Fruit fly (Drosophila melanogaster) whole organism, prepupa: ENCODE results near the gene CG15544.

ENCODE experiments used
- Blimp-1 ChIP-seq: fragments of 200-800 bp; sonication (Bioruptor generic); optimal IDR thresholded peaks from 3 replicates; lab custom pipeline; 2017; ENCODE audit warnings: missing biosample characterization, missing genetic modification characterization, mild to moderate bottlenecking, moderate library complexity, missing genetic modification reagents
- CG10669 ChIP-seq: fragments of 200-800 bp; sonication (Bioruptor generic); optimal IDR thresholded peaks from 3 replicates; lab custom pipeline; 2018; ENCODE audit warnings: missing biosample characterization, mild to moderate bottlenecking, missing genetic modification characterization, moderate library complexity
- CG11294 ChIP-seq: fragments of 200-800 bp; sonication (Bioruptor generic); IDR thresholded peaks from 2 replicates; pipeline ENCODE4 v1.3.6; 2022; ENCODE audit warnings: missing biosample characterization, missing genetic modification characterization
- CG11762 ChIP-seq: fragments of 200-800 bp; sonication (Bioruptor generic); optimal IDR thresholded peaks from 3 replicates; lab custom pipeline; 2016; ENCODE audit warnings: missing biosample characterization, missing genetic modification characterization; ENCODE audit not compliant: insufficient read depth
- CG11902 ChIP-seq: fragments of 200-800 bp; sonication (Bioruptor generic); optimal IDR thresholded peaks from 3 replicates; lab custom pipeline; 2016; ENCODE audit warnings: missing biosample characterization, missing genetic modification characterization
- CG15336 ChIP-seq: fragments of 200-800 bp; sonication (Bioruptor generic); IDR thresholded peaks from 2 replicates; pipeline ENCODE4 v1.3.6; 2022; ENCODE audit warnings: missing biosample characterization, missing genetic modification characterization
- CG1621 ChIP-seq: fragments of 200-800 bp; sonication (Bioruptor generic); optimal IDR thresholded peaks from 3 replicates; lab custom pipeline; 2018; ENCODE audit warnings: missing biosample characterization, mild to moderate bottlenecking, missing genetic modification characterization
- CG16779 ChIP-seq: fragments of 200-800 bp; sonication (Bioruptor generic); optimal IDR thresholded peaks from 3 replicates; lab custom pipeline; 2017; ENCODE audit warnings: missing biosample characterization, mild to moderate bottlenecking, missing genetic modification characterization
- CG3032 ChIP-seq: fragments of 200-800 bp; optimal IDR thresholded peaks from 2 replicates; lab custom pipeline; 2019; ENCODE audit warnings: missing biosample characterization, mild to moderate bottlenecking, missing genetic modification characterization, moderate library complexity
- CG31627 ChIP-seq: fragments of 200-800 bp; sonication (Bioruptor generic); optimal IDR thresholded peaks from 3 replicates; lab custom pipeline; 2016; ENCODE audit warnings: missing biosample characterization, missing genetic modification characterization
- CG32006 ChIP-seq: fragments of 200-800 bp; sonication (Bioruptor generic); optimal IDR thresholded peaks from 3 replicates; lab custom pipeline; 2017; ENCODE audit warnings: missing biosample characterization, mild to moderate bottlenecking, missing genetic modification characterization
- CG34406 ChIP-seq: fragments of 200-800 bp; sonication (Bioruptor generic); optimal IDR thresholded peaks from 3 replicates; lab custom pipeline; 2016; ENCODE audit warnings: missing biosample characterization, missing genetic modification characterization
- CG3919 ChIP-seq: fragments of 200-800 bp; sonication (Bioruptor generic); optimal IDR thresholded peaks from 3 replicates; lab custom pipeline; 2016; ENCODE audit warnings: missing biosample characterization, missing genetic modification characterization
- CG4318 ChIP-seq: fragments of 200-800 bp; sonication (Bioruptor generic); optimal IDR thresholded peaks from 3 replicates; lab custom pipeline; 2017; ENCODE audit warnings: missing biosample characterization, mild to moderate bottlenecking, missing genetic modification characterization
- CG6163 ChIP-seq: fragments of 200-800 bp; sonication (Bioruptor generic); IDR thresholded peaks from 3 replicates; pipeline ENCODE4 v1.3.6; 2022; ENCODE audit warnings: missing biosample characterization, missing genetic modification characterization
- CG6792 ChIP-seq: fragments of 200-800 bp; sonication (Bioruptor generic); optimal IDR thresholded peaks from 3 replicates; lab custom pipeline; 2016; ENCODE audit warnings: missing biosample characterization, missing genetic modification characterization
- CG6854 ChIP-seq: fragments of 200-800 bp; sonication (Bioruptor generic); optimal IDR thresholded peaks from 2 replicates; lab custom pipeline; 2017; ENCODE audit warnings: missing biosample characterization, mild to moderate bottlenecking, missing genetic modification characterization
- CG7368 ChIP-seq: fragments of 200-800 bp; sonication (Bioruptor generic); optimal IDR thresholded peaks from 3 replicates; lab custom pipeline; 2016; ENCODE audit warnings: missing biosample characterization, missing genetic modification characterization
- CG8319 ChIP-seq: fragments of 200-800 bp; sonication (Bioruptor generic); optimal IDR thresholded peaks from 3 replicates; lab custom pipeline; 2016; ENCODE audit warnings: missing biosample characterization, missing genetic modification characterization
- CG8632 ChIP-seq: fragments of 200-800 bp; sonication (Bioruptor generic); optimal IDR thresholded peaks from 3 replicates; lab custom pipeline; 2016; ENCODE audit warnings: missing biosample characterization, missing genetic modification characterization
- CG9139 ChIP-seq: fragments of 200-800 bp; sonication (Bioruptor generic); optimal IDR thresholded peaks from 3 replicates; lab custom pipeline; 2017; ENCODE audit warnings: missing biosample characterization, mild to moderate bottlenecking, missing genetic modification characterization
- Eip93F ChIP-seq: fragments of 200-800 bp; sonication (Bioruptor generic); optimal IDR thresholded peaks from 2 replicates; lab custom pipeline; 2016; ENCODE audit warnings: missing biosample characterization, mild to moderate bottlenecking, missing genetic modification characterization
- Ets21C ChIP-seq: fragments of 200-800 bp; sonication (Bioruptor generic); optimal IDR thresholded peaks from 3 replicates; lab custom pipeline; 2016; ENCODE audit warnings: missing biosample characterization, missing genetic modification characterization
- Ets96B ChIP-seq: fragments of 200-800 bp; optimal IDR thresholded peaks from 2 replicates; lab custom pipeline; 2019; ENCODE audit warnings: missing biosample characterization, mild to moderate bottlenecking, missing genetic modification characterization, moderate library complexity
- Gug ChIP-seq: fragments of 200-800 bp; sonication (Bioruptor generic); IDR thresholded peaks from 2 replicates; pipeline ENCODE4 v1.3.6; 2022; ENCODE audit warnings: missing biosample characterization, missing genetic modification characterization
- Hr39 ChIP-seq: fragments of 200-800 bp; sonication (Bioruptor generic); optimal IDR thresholded peaks from 2 replicates; lab custom pipeline; 2016; ENCODE audit warnings: missing biosample characterization, missing genetic modification characterization
- Hr4 ChIP-seq: fragments of 200-800 bp; sonication (Bioruptor generic); optimal IDR thresholded peaks from 3 replicates; lab custom pipeline; 2016; ENCODE audit warnings: missing biosample characterization, missing genetic modification characterization
- Lpt ChIP-seq: fragments of 200-800 bp; sonication (Bioruptor generic); optimal IDR thresholded peaks from 3 replicates; lab custom pipeline; 2016; ENCODE audit warnings: missing biosample characterization, missing genetic modification characterization
- Met ChIP-seq: fragments of 200-800 bp; sonication (Bioruptor generic); optimal IDR thresholded peaks from 3 replicates; lab custom pipeline; 2016; ENCODE audit warnings: missing biosample characterization, missing genetic modification characterization
- OdsH ChIP-seq: fragments of 200-800 bp; sonication (Bioruptor generic); optimal IDR thresholded peaks from 3 replicates; lab custom pipeline; 2016; ENCODE audit warnings: missing biosample characterization, missing genetic modification characterization
- Sox102F ChIP-seq: fragments of 200-800 bp; sonication (Bioruptor generic); optimal IDR thresholded peaks from 2 replicates; lab custom pipeline; 2016; ENCODE audit warnings: missing biosample characterization, mild to moderate bottlenecking, missing genetic modification characterization
- Sox14 ChIP-seq: fragments of 200-800 bp; sonication (Bioruptor generic); optimal IDR thresholded peaks from 3 replicates; lab custom pipeline; 2016; ENCODE audit warnings: missing biosample characterization, missing genetic modification characterization
- Sox15 ChIP-seq: fragments of 200-800 bp; sonication (Bioruptor generic); optimal IDR thresholded peaks from 3 replicates; lab custom pipeline; 2016; ENCODE audit warnings: missing biosample characterization, missing genetic modification characterization
- achi ChIP-seq: fragments of 200-800 bp; sonication (Bioruptor generic); optimal IDR thresholded peaks from 3 replicates; lab custom pipeline; 2016; ENCODE audit warnings: missing biosample characterization, missing genetic modification characterization
- cyc ChIP-seq: fragments of 200-800 bp; sonication (Bioruptor generic); optimal IDR thresholded peaks from 3 replicates; lab custom pipeline; 2016; ENCODE audit warnings: missing biosample characterization, missing genetic modification characterization
- dac ChIP-seq: fragments of 200-800 bp; sonication (Bioruptor generic); optimal IDR thresholded peaks from 2 replicates; lab custom pipeline; 2017; ENCODE audit warnings: missing biosample characterization, mild to moderate bottlenecking, missing genetic modification characterization
- dsx ChIP-seq: fragments of 200-800 bp; optimal IDR thresholded peaks from 3 replicates; lab custom pipeline; 2019; ENCODE audit warnings: missing biosample characterization, mild to moderate bottlenecking, missing genetic modification characterization, moderate library complexity; ENCODE audit not compliant: poor library complexity, severe bottlenecking
- eg ChIP-seq: fragments of 200-800 bp; sonication (Bioruptor generic); IDR thresholded peaks from 3 replicates; pipeline ENCODE4 v1.3.6; 2022; ENCODE audit warnings: missing biosample characterization, missing genetic modification characterization
- esn ChIP-seq: fragments of 200-800 bp; sonication (Bioruptor generic); optimal IDR thresholded peaks from 2 replicates; lab custom pipeline; 2016; ENCODE audit warnings: missing biosample characterization, mild to moderate bottlenecking, missing genetic modification characterization, moderate library complexity
- fd59A ChIP-seq: fragments of 200-800 bp; sonication (Bioruptor generic); optimal IDR thresholded peaks from 2 replicates; lab custom pipeline; 2017; ENCODE audit warnings: missing biosample characterization, mild to moderate bottlenecking, missing genetic modification characterization, missing genetic modification reagents
- lz ChIP-seq: fragments of 200-800 bp; sonication (Bioruptor generic); optimal IDR thresholded peaks from 3 replicates; lab custom pipeline; 2016; ENCODE audit warnings: missing biosample characterization, missing genetic modification characterization
- net ChIP-seq: fragments of 200-800 bp; sonication (Bioruptor generic); optimal IDR thresholded peaks from 3 replicates; lab custom pipeline; 2016; ENCODE audit warnings: missing biosample characterization, missing genetic modification characterization
- pdm3 ChIP-seq: fragments of 200-800 bp; sonication (Bioruptor generic); optimal IDR thresholded peaks from 3 replicates; lab custom pipeline; 2016; ENCODE audit warnings: missing biosample characterization, missing genetic modification characterization
- svp ChIP-seq: fragments of 200-800 bp; sonication (Bioruptor generic); peaks from one replicate; lab custom pipeline; 2016; ENCODE audit warnings: missing biosample characterization, missing genetic modification characterization
- vri ChIP-seq: fragments of 200-800 bp; sonication (Bioruptor generic); optimal IDR thresholded peaks from 3 replicates; lab custom pipeline; 2016; ENCODE audit warnings: missing biosample characterization, mild to moderate bottlenecking, missing genetic modification characterization

Gene CG15544

DNA sequence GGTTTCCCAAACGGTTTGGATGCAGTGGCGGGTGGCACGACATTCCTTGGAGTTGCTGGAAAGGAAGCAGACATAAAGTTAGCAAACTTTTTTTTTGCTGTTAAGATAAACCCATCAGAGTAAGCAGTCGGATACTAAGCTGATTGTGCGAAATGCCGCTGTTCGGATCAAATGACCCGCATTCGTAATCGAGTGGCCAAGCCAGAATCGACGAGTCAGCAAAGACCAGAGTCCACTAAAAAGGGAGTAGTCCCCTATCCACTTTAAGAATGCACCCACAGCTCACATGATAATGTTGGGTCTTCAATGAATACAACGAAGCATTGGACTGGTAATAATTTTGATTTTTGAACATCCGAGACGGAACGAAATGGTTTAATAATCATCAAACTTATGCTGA, 59.2 kb downstream of the CG15544 start:
- TF ChIP-seq CG4318 (GFP tag; lab: Kevin White, UChicago) (no peak), Hr39 (GFP tag; lab: Kevin White, UChicago) (no peak), Ets21C (no peak), CG11762 (GFP tag; lab: Kevin White, UChicago) (no peak), Ets96B (tag; lab: Kevin White, UChicago) (no peak), lz (GFP tag; lab: Kevin White, UChicago) (no peak), svp (peak; percentile 43)

DNA sequence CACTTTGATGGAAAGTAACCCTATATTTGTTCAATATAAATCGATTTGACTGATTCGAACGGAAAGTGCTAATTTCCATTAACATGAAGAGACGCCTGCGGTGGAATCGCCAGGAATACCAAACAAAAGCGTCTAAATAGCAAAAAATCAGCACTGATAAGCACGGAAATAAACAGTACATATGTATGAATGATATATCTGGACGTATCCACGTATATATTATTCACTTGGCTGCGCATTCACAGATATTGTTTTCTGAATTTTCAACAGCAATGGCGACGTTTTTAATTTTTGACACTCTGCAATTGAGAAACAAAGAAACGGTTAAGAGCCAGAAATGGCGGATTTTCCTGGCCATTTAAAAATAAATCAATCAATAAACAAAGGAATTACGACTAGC, 59.7 kb downstream of the CG15544 start:
- TF ChIP-seq esn (GFP tag; lab: Kevin White, UChicago) (no peak), dsx (GFP tag; lab: Kevin White, UChicago) (no peak), Gug (GFP tag; lab: Robert Waterston, UW) (no peak)
- TF ChIP-seq, all 60 proteins: peak for 0

DNA sequence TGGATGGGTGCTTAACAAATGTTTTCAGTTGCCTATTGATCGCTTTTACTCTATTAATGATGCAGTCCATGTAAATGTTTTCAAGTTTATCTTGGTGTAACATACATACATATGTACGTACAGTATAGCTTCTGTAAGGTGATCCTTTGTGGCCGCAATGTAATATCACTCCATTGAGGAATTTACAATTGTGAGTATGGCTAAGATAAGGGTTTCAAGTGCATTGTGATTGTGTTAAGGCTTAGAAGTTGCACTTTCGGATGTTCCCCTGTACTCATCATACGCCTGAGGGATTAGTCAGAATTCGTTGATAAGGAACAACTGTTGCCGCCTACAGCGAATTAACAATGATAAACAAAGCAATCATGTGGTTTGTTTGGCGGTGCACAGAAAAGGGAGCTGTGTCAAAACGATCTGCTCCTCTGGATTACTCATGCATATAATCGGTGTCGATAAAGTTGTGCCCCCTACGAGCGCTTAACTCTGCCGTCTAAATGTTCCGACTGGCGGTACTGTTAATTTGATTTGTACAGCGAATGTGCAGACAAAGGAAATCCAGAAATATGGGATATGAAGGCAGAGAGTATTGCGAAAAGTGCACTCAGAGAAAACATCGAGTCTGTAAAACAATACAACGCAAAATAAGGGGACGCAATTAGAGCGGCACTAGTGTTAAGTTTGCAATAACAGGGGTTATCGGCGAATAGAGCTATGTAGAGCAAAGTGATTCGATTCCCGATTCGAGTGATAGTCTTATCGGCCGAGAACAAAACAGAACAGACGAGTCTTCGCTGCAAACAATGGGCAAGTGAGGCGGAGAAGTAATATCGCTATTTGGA, 60.3 kb downstream of the CG15544 start:
- TF ChIP-seq Ets21C (peak; percentile 85), pdm3 (GFP tag; lab: Kevin White, UChicago) (peak; percentile 84), CG1621 (peak; percentile 68), eg (GFP tag; lab: Robert Waterston, UW) (peak; percentile 88), CG6854 (GFP tag; lab: Kevin White, UChicago) (peak; percentile 17), CG6163 (GFP tag; lab: Robert Waterston, UW) (peak; percentile 90), CG8319 (GFP tag; lab: Kevin White, UChicago) (peak; percentile 71), net (GFP tag; lab: Kevin White, UChicago) (peak; percentile 73), CG34406 (GFP tag; lab: Kevin White, UChicago) (peak; percentile 77), OdsH (GFP tag; lab: Kevin White, UChicago) (peak; percentile 85), achi (GFP tag; lab: Kevin White, UChicago) (peak; percentile 83), Blimp-1 (peak; percentile 55), esn (GFP tag; lab: Kevin White, UChicago) (peak; percentile 89), Hr4 (GFP tag; lab: Kevin White, UChicago) (peak; percentile 85), Eip93F (peak; percentile 38), CG11762 (GFP tag; lab: Kevin White, UChicago) (peak; percentile 67), CG31627 (GFP tag; lab: Kevin White, UChicago) (peak; percentile 93), Lpt (GFP tag; lab: Kevin White, UChicago) (peak; percentile 68), vri (GFP tag; lab: Kevin White, UChicago) (peak; percentile 75), CG8632 (GFP tag; lab: Kevin White, UChicago) (peak; percentile 74), CG9139 (GFP tag; lab: Kevin White, UChicago) (peak; percentile 23), dac (GFP tag; lab: Kevin White, UChicago) (peak; percentile 48), Gug (GFP tag; lab: Robert Waterston, UW) (peak; percentile 77), Sox102F (GFP tag; lab: Kevin White, UChicago) (peak; percentile 89), Sox14 (peak; percentile 91), CG3032 (tag; lab: Kevin White, UChicago) (peak; percentile 73), fd59A (GFP tag; lab: Kevin White, UChicago) (peak; percentile 52), CG11902 (GFP tag; lab: Kevin White, UChicago) (peak; percentile 85), Met (GFP tag; lab: Kevin White, UChicago) (peak; percentile 91), lz (GFP tag; lab: Kevin White, UChicago) (peak; percentile 89), CG6792 (GFP tag; lab: Kevin White, UChicago) (peak; percentile 83), Ets96B (tag; lab: Kevin White, UChicago) (peak; percentile 75), CG11294 (peak; percentile 81), CG10669 (GFP tag; lab: Kevin White, UChicago) (peak; percentile 77), Sox15 (GFP tag; lab: Kevin White, UChicago) (peak; percentile 81), CG15336 (peak; percentile 51; the same call in 1 of the 2 replicates), CG16779 (tag; lab: Kevin White, UChicago) (peak; percentile 57), CG7368 (GFP tag; lab: Kevin White, UChicago) (peak; percentile 80), CG32006 (GFP tag; lab: Kevin White, UChicago) (peak; percentile 82), cyc (GFP tag; lab: Kevin White, UChicago) (peak; percentile 91), CG3919 (GFP tag; lab: Kevin White, UChicago) (peak; percentile 86)
